Worm (Caenorhabditis elegans) whole organism, L3 larva: ENCODE measurements around the gene srd-19.

ENCODE experiments used
- R02D3.7 ChIP-seq: fragments of 150-350 bp; optimal IDR thresholded peaks from 2 replicates; lab custom pipeline; 2014; ENCODE audit warnings: missing biosample characterization, missing genetic modification characterization
- ZK546.5 ChIP-seq: sonication (generic microtip); optimal IDR thresholded peaks from 2 replicates; lab custom pipeline; 2017; ENCODE audit warnings: missing biosample characterization, missing genetic modification characterization
- aly-2 ChIP-seq: fragments of 150-350 bp; optimal IDR thresholded peaks from 2 replicates; lab custom pipeline; 2014; ENCODE audit warnings: missing biosample characterization, missing genetic modification characterization
- ama-1 ChIP-seq: fragments of 150-350 bp; optimal IDR thresholded peaks from 2 replicates; lab custom pipeline; 2018
- ceh-28 ChIP-seq: fragments of 150-350 bp; optimal IDR thresholded peaks from 2 replicates; lab custom pipeline; 2014; ENCODE audit warnings: missing biosample characterization, missing genetic modification reagents, missing genetic modification characterization
- ceh-82 ChIP-seq: fragments of 150-350 bp; optimal IDR thresholded peaks from 2 replicates; lab custom pipeline; 2014; ENCODE audit warnings: missing biosample characterization, missing genetic modification characterization
- daf-12 ChIP-seq: fragments of 150-350 bp; optimal IDR thresholded peaks from 2 replicates; lab custom pipeline; 2014; ENCODE audit warnings: missing biosample characterization, missing genetic modification reagents, missing genetic modification characterization
- egl-27 ChIP-seq: sonication (generic microtip); optimal IDR thresholded peaks from 4 replicates; lab custom pipeline; 2017; ENCODE audit warnings: missing biosample characterization, missing genetic modification reagents, missing genetic modification characterization
- egl-5 ChIP-seq: fragments of 150-350 bp; optimal IDR thresholded peaks from 2 replicates; lab custom pipeline; 2017; ENCODE audit warnings: missing biosample characterization, missing genetic modification reagents, missing genetic modification characterization, inconsistent platforms
- elt-1 ChIP-seq: fragments of 150-350 bp; optimal IDR thresholded peaks from 2 replicates; lab custom pipeline; 2014; ENCODE audit warnings: missing biosample characterization, missing genetic modification characterization
- elt-2 ChIP-seq: sonication (generic microtip); optimal IDR thresholded peaks from 2 replicates; lab custom pipeline; 2016; ENCODE audit warnings: missing genetic modification reagents, mild to moderate bottlenecking, missing genetic modification characterization, missing compliant biosample characterization
- elt-3 ChIP-seq, 3 experiments: fragments of 150-350 bp in 1 of 3; sonication (generic microtip) in 2 of 3; optimal IDR thresholded peaks; 2 replicates in 2 of 3; 4 replicates in 1 of 3; lab custom pipeline; 2014 to 2017; ENCODE audit warnings: missing biosample characterization in 3 of 3, missing genetic modification characterization in 3 of 3
- fkh-10 ChIP-seq: sonication (generic microtip); optimal IDR thresholded peaks from 2 replicates; lab custom pipeline; 2017; ENCODE audit warnings: missing biosample characterization, missing genetic modification reagents, missing genetic modification characterization
- fkh-2 ChIP-seq: fragments of 150-350 bp; optimal IDR thresholded peaks from 2 replicates; lab custom pipeline; 2014; ENCODE audit warnings: missing biosample characterization, missing genetic modification reagents, missing genetic modification characterization
- fos-1 ChIP-seq: fragments of 150-350 bp; optimal IDR thresholded peaks from 2 replicates; lab custom pipeline; 2014; ENCODE audit warnings: missing biosample characterization, missing genetic modification characterization
- hmg-11 ChIP-seq: sonication (generic microtip); optimal IDR thresholded peaks from 2 replicates; lab custom pipeline; 2016; ENCODE audit warnings: missing genetic modification characterization, missing compliant biosample characterization
- jun-1 ChIP-seq: fragments of 150-350 bp; optimal IDR thresholded peaks from 2 replicates; lab custom pipeline; 2014; ENCODE audit warnings: missing biosample characterization, missing genetic modification reagents, missing genetic modification characterization
- lin-15B ChIP-seq: fragments of 150-350 bp; optimal IDR thresholded peaks from 2 replicates; lab custom pipeline; 2014; ENCODE audit warnings: missing biosample characterization, missing genetic modification characterization
- lin-39 ChIP-seq: fragments of 150-350 bp; optimal IDR thresholded peaks from 2 replicates; lab custom pipeline; 2018; ENCODE audit warnings: missing biosample characterization, missing genetic modification reagents, missing genetic modification characterization
- lsy-12 ChIP-seq: sonication (generic microtip); optimal IDR thresholded peaks from 2 replicates; lab custom pipeline; 2016; ENCODE audit warnings: mild to moderate bottlenecking, missing genetic modification characterization, missing compliant biosample characterization
- mdl-1 ChIP-seq: fragments of 150-350 bp; optimal IDR thresholded peaks from 2 replicates; lab custom pipeline; 2014; ENCODE audit warnings: missing biosample characterization, missing genetic modification characterization
- mml-1 ChIP-seq: fragments of 150-350 bp; sonication (generic microtip); optimal IDR thresholded peaks from 3 replicates; lab custom pipeline; 2014; ENCODE audit warnings: missing biosample characterization, missing genetic modification characterization
- nfya-1 ChIP-seq: sonication (generic microtip); optimal IDR thresholded peaks from 2 replicates; lab custom pipeline; 2017; ENCODE audit warnings: missing genetic modification characterization, mild to moderate bottlenecking, missing compliant biosample characterization, antibody characterized with exemption, moderate library complexity; ENCODE audit not compliant: insufficient read depth
- nhr-11 ChIP-seq: fragments of 150-350 bp; optimal IDR thresholded peaks from 2 replicates; lab custom pipeline; 2014; ENCODE audit warnings: missing biosample characterization, missing genetic modification characterization
- nhr-23 ChIP-seq: fragments of 150-350 bp; optimal IDR thresholded peaks from 2 replicates; lab custom pipeline; 2014; ENCODE audit warnings: missing biosample characterization, missing genetic modification reagents, missing genetic modification characterization
- nhr-237 ChIP-seq: fragments of 150-350 bp; optimal IDR thresholded peaks from 2 replicates; lab custom pipeline; 2014; ENCODE audit warnings: missing biosample characterization, missing genetic modification characterization
- nhr-43 ChIP-seq: sonication (generic microtip); optimal IDR thresholded peaks from 2 replicates; lab custom pipeline; 2016; ENCODE audit warnings: mild to moderate bottlenecking, missing genetic modification characterization, missing compliant biosample characterization; ENCODE audit not compliant: poor library complexity, severe bottlenecking
- nhr-67 ChIP-seq: fragments of 150-350 bp; optimal IDR thresholded peaks from 2 replicates; lab custom pipeline; 2014; ENCODE audit warnings: missing biosample characterization, missing genetic modification characterization
- nhr-76 ChIP-seq: fragments of 150-350 bp; sonication (generic microtip); optimal IDR thresholded peaks from 5 replicates; lab custom pipeline; 2014; ENCODE audit warnings: missing biosample characterization, missing genetic modification characterization
- pha-4 ChIP-seq: fragments of 150-350 bp; optimal IDR thresholded peaks from 2 replicates; lab custom pipeline; 2014; ENCODE audit warnings: missing biosample characterization, missing genetic modification reagents, missing genetic modification characterization
- pqm-1 ChIP-seq: fragments of 150-350 bp; optimal IDR thresholded peaks from 2 replicates; lab custom pipeline; 2017; ENCODE audit warnings: missing biosample characterization, missing genetic modification characterization, inconsistent platforms
- skn-1 ChIP-seq: fragments of 150-350 bp; optimal IDR thresholded peaks from 2 replicates; lab custom pipeline; 2014; ENCODE audit warnings: missing biosample characterization, missing genetic modification characterization
- snpc-4 ChIP-seq: fragments of 150-350 bp; optimal IDR thresholded peaks from 2 replicates; lab custom pipeline; 2014; ENCODE audit warnings: missing biosample characterization, missing genetic modification characterization
- unc-39 ChIP-seq: sonication (generic microtip); optimal IDR thresholded peaks from 4 replicates; lab custom pipeline; 2017; ENCODE audit warnings: missing biosample characterization, missing genetic modification characterization
- unc-62 ChIP-seq: fragments of 150-350 bp; sonication (generic microtip); optimal IDR thresholded peaks from 4 replicates; lab custom pipeline; 2014; ENCODE audit warnings: missing biosample characterization, missing genetic modification reagents, missing genetic modification characterization
- zag-1 ChIP-seq: fragments of 150-350 bp; optimal IDR thresholded peaks from 2 replicates; lab custom pipeline; 2014; ENCODE audit warnings: missing biosample characterization, missing genetic modification characterization
- ztf-11 ChIP-seq: fragments of 150-350 bp; optimal IDR thresholded peaks from 2 replicates; lab custom pipeline; 2014; ENCODE audit warnings: missing biosample characterization, missing genetic modification characterization
- ztf-4 ChIP-seq: fragments of 150-350 bp; optimal IDR thresholded peaks from 2 replicates; lab custom pipeline; 2014; ENCODE audit warnings: missing biosample characterization, missing genetic modification characterization

srd-19 gene

ce11 chrV:13402524-13402923 lies 26.0 kb downstream of the srd-19 start:
- no peak for TF ChIP-seq fkh-2 (tag; lab: Kevin White, UChicago)
- no peak for TF ChIP-seq elt-1 (tag; lab: Kevin White, UChicago)
- TF ChIP-seq egl-5 (tag; lab: Kevin White, UChicago) = peak; percentile 52
- TF ChIP-seq lin-39 (tag; lab: Kevin White, UChicago) = peak; percentile 93
- TF ChIP-seq, all 47 proteins: peak for 2

ce11 chrV:13401669-13402068 lies 26.9 kb downstream of the srd-19 start:
- TF ChIP-seq jun-1 (no peak), lsy-12 (no peak), egl-27 (tag; lab: Kevin White, UChicago) (no peak), unc-39 (no peak), lin-39 (tag; lab: Kevin White, UChicago) (peak; percentile 42)

ce11 chrV:13396426-13396825 lies 32.1 kb downstream of the srd-19 start:
- TF ChIP-seq elt-2 (tag; lab: Kevin White, UChicago) = no peak
- peak; percentile 30 for TF ChIP-seq hmg-11 (tag; lab: Kevin White, UChicago)
- TF ChIP-seq nfya-1 (tag; lab: Kevin White, UChicago) = peak; percentile 38
- TF ChIP-seq lin-39 (tag; lab: Kevin White, UChicago) = peak; percentile 21

- TF ChIP-seq zag-1 (tag; lab: Kevin White, UChicago) (no peak), lin-15B (tag; lab: Kevin White, UChicago) (no peak), egl-5 (tag; lab: Kevin White, UChicago) (no peak), nhr-237 (tag; lab: Kevin White, UChicago) (no peak), lsy-12 (no peak), elt-1 (tag; lab: Kevin White, UChicago) (no peak), ztf-4 (no peak), daf-12 (no peak)
Observed at ce11 chrV:13394968-13395367, 33.6 kb downstream of the srd-19 start.

ce11 chrV:13393333-13393803 lies 35.2 kb downstream of the srd-19 start:
- TF ChIP-seq jun-1 (no peak), pqm-1 (tag; lab: Kevin White, UChicago) (no peak), nhr-23 (peak; percentile 33), nhr-237 (tag; lab: Kevin White, UChicago) (no peak), egl-27 (tag; lab: Kevin White, UChicago) (no peak), aly-2 (tag; lab: Kevin White, UChicago) (no peak), nhr-11 (tag; lab: Kevin White, UChicago) (no peak), ceh-28 (tag; lab: Kevin White, UChicago) (peak; percentile 2), fos-1 (tag; lab: Kevin White, UChicago) (no peak), unc-62 (GFP tag; lab: Kevin White, UChicago) (no peak), lsy-12 (peak; percentile 8), mml-1 (no peak), elt-1 (tag; lab: Kevin White, UChicago) (no peak), ceh-82 (tag; lab: Kevin White, UChicago) (no peak), skn-1 (tag; lab: Kevin White, UChicago) (no peak), ZK546.5 (tag; lab: Kevin White, UChicago) (no peak), elt-2 (tag; lab: Kevin White, UChicago) (no peak), lin-39 (tag; lab: Kevin White, UChicago) (peak; percentile 17), pha-4 (tag; lab: Kevin White, UChicago) (no peak), nfya-1 (tag; lab: Kevin White, UChicago) (peak; percentile 45), ztf-11 (tag; lab: Kevin White, UChicago) (no peak)

- no peak for TF ChIP-seq elt-2 (tag; lab: Kevin White, UChicago)
- TF ChIP-seq unc-62 (GFP tag; lab: Kevin White, UChicago) = no peak
- TF ChIP-seq nhr-67 (tag; lab: Kevin White, UChicago) = no peak
- TF ChIP-seq nfya-1 (tag; lab: Kevin White, UChicago) = no peak
- TF ChIP-seq mdl-1 = no peak
- peak; percentile 1 for TF ChIP-seq jun-1
- no peak for TF ChIP-seq mml-1
- no peak for TF ChIP-seq lin-15B (tag; lab: Kevin White, UChicago)
- no peak for TF ChIP-seq nhr-76 (tag; lab: Kevin White, UChicago)
- no peak for TF ChIP-seq R02D3.7
- no peak for TF ChIP-seq pqm-1 (tag; lab: Kevin White, UChicago)
- no peak for TF ChIP-seq ZK546.5 (tag; lab: Kevin White, UChicago)
- peak; percentile 45 for TF ChIP-seq nhr-43
- TF ChIP-seq elt-3 (tag; optimal IDR thresholded peaks at IDR 0.05; lab: Kevin White, UChicago) = no peak
- no peak for TF ChIP-seq zag-1 (tag; lab: Kevin White, UChicago)
- TF ChIP-seq ama-1 (lab: Kevin White, UChicago) = peak; percentile 54
- TF ChIP-seq elt-1 (tag; lab: Kevin White, UChicago) = no peak
- peak; percentile 26 for TF ChIP-seq fkh-10
- TF ChIP-seq unc-39 = no peak
- no peak for TF ChIP-seq nhr-11 (tag; lab: Kevin White, UChicago)
- TF ChIP-seq snpc-4 (tag; lab: Kevin White, UChicago) = no peak
- no peak for TF ChIP-seq egl-5 (tag; lab: Kevin White, UChicago)
- TF ChIP-seq lin-39 (tag; lab: Kevin White, UChicago) = peak; percentile 36
Observed at ce11 chrV:13391378-13392258, 36.9 kb downstream of the srd-19 start, which contains the start of gene somi-1. somi-1 (minus strand) TSS chrV:13391395.
